Worm (Caenorhabditis elegans) whole organism, L4 larva: Measurements from ENCODE around the gene F59B10.4.
A peak's percentile ranks its signal among the peaks of the same experiment; 100 is the strongest.

Experiments
- D1046.2 ChIP-seq: fragments of 200-800 bp; sonication (Bioruptor generic); IDR thresholded peaks from 2 replicates; pipeline ENCODE4 v1.3.6; 2022; ENCODE audit warnings: missing genetic modification characterization, missing compliant biosample characterization
- R02D3.7 ChIP-seq: fragments of 150-350 bp; sonication (generic microtip); optimal IDR thresholded peaks from 3 replicates; lab custom pipeline; 2014; ENCODE audit warnings: missing biosample characterization, missing genetic modification characterization
- T20F7.1 ChIP-seq: fragments of 200-800 bp; sonication (Bioruptor generic); optimal IDR thresholded peaks from 2 replicates; lab custom pipeline; 2018; ENCODE audit warnings: mild to moderate bottlenecking, missing genetic modification characterization, missing compliant biosample characterization
- T26A8.4 ChIP-seq: fragments of 200-800 bp; sonication (Bioruptor generic); IDR thresholded peaks from 2 replicates; pipeline ENCODE4 v1.3.6; 2022; ENCODE audit warnings: missing genetic modification characterization, missing compliant biosample characterization
- Y48G9A.11 ChIP-seq: fragments of 200-800 bp; sonication (Bioruptor generic); IDR thresholded peaks from 2 replicates; pipeline ENCODE4 v1.3.6; 2022; ENCODE audit warnings: missing genetic modification reagents, missing genetic modification characterization, missing compliant biosample characterization
- Y5F2A.4 ChIP-seq: fragments of 200-800 bp; sonication (Bioruptor generic); optimal IDR thresholded peaks from 2 replicates; lab custom pipeline; 2018; ENCODE audit warnings: mild to moderate bottlenecking, missing genetic modification characterization, missing compliant biosample characterization
- aha-1 ChIP-seq: fragments of 150-350 bp; peaks from one replicate; lab custom pipeline; 2014; ENCODE audit warnings: missing biosample characterization, missing genetic modification characterization
- ama-1 ChIP-seq: fragments of 150-350 bp; optimal IDR thresholded peaks from 2 replicates; lab custom pipeline; 2014; ENCODE audit warnings: inconsistent platforms, mixed read lengths
- ceh-20 ChIP-seq: fragments of 200-800 bp; sonication (Bioruptor generic); IDR thresholded peaks from 2 replicates; pipeline ENCODE4 v1.3.6; 2022; ENCODE audit warnings: missing genetic modification reagents, missing genetic modification characterization, missing compliant biosample characterization
- ceh-44 ChIP-seq: fragments of 200-800 bp; sonication (Bioruptor generic); IDR thresholded peaks from 2 replicates; pipeline ENCODE4 v1.3.6; 2022; ENCODE audit warnings: missing genetic modification reagents, missing genetic modification characterization, missing compliant biosample characterization
- daf-12 ChIP-seq: fragments of 150-350 bp; optimal IDR thresholded peaks from 2 replicates; lab custom pipeline; 2014; ENCODE audit warnings: missing biosample characterization, missing genetic modification reagents, missing genetic modification characterization
- dmd-6 ChIP-seq: fragments of 200-800 bp; sonication (Bioruptor generic); IDR thresholded peaks from 2 replicates; pipeline ENCODE4 v1.3.6; 2022; ENCODE audit warnings: missing genetic modification reagents, missing genetic modification characterization, missing compliant biosample characterization
- duxl-1 ChIP-seq: sonication (generic microtip); optimal IDR thresholded peaks from 2 replicates; lab custom pipeline; 2016; ENCODE audit warnings: mild to moderate bottlenecking, missing genetic modification characterization, moderate library complexity, missing compliant biosample characterization; ENCODE audit not compliant: poor library complexity
- egl-43 ChIP-seq: fragments of 200-800 bp; sonication (Bioruptor generic); IDR thresholded peaks from 2 replicates; pipeline ENCODE4 v1.3.6; 2022; ENCODE audit warnings: missing genetic modification reagents, missing genetic modification characterization, missing compliant biosample characterization
- hif-1 ChIP-seq, 2 experiments: sonication (generic microtip); optimal IDR thresholded peaks; 2 replicates each; lab custom pipeline; 2016 to 2017; ENCODE audit warnings: missing compliant biosample characterization in 2 of 2, missing genetic modification characterization in 2 of 2, missing genetic modification reagents in 2 of 2, missing genotype in 2 of 2, mild to moderate bottlenecking in 1 of 2
- hlh-11 ChIP-seq: fragments of 200-800 bp; sonication (Bioruptor generic); optimal IDR thresholded peaks from 2 replicates; lab custom pipeline; 2018; ENCODE audit warnings: mild to moderate bottlenecking, missing genetic modification characterization, missing compliant biosample characterization
- lin-29 ChIP-seq: fragments of 200-800 bp; sonication (Bioruptor generic); IDR thresholded peaks from 2 replicates; pipeline ENCODE4 v1.3.6; 2022; ENCODE audit warnings: missing genetic modification reagents, missing genetic modification characterization, missing compliant biosample characterization
- lin-38 ChIP-seq: fragments of 200-800 bp; sonication (Bioruptor generic); IDR thresholded peaks from 2 replicates; pipeline ENCODE4 v1.3.6; 2022; ENCODE audit warnings: missing genetic modification reagents, missing genetic modification characterization, missing compliant biosample characterization
- lsy-2 ChIP-seq, 2 experiments: fragments of 150-350 bp in 1 of 2; sonication (generic microtip) in 1 of 2; optimal IDR thresholded peaks; 2 replicates each; lab custom pipeline; 2014 to 2017; ENCODE audit warnings: missing biosample characterization in 2 of 2, missing genetic modification characterization in 2 of 2
- madf-9 ChIP-seq: fragments of 200-800 bp; sonication (Bioruptor generic); conservative IDR thresholded peaks from 2 replicates; pipeline ENCODE4 v1.3.6; 2022; ENCODE audit warnings: missing genetic modification reagents, missing genetic modification characterization, missing compliant biosample characterization
- nhr-25 ChIP-seq: sonication (generic microtip); optimal IDR thresholded peaks from 2 replicates; lab custom pipeline; 2017; ENCODE audit warnings: missing genetic modification characterization, mild to moderate bottlenecking, missing compliant biosample characterization, antibody characterized with exemption, moderate library complexity, borderline replicate concordance; ENCODE audit not compliant: insufficient read depth
- nhr-28 ChIP-seq: fragments of 150-350 bp; optimal IDR thresholded peaks from 2 replicates; lab custom pipeline; 2014; ENCODE audit warnings: missing biosample characterization, missing genetic modification characterization
- php-3 ChIP-seq: fragments of 200-800 bp; sonication (Bioruptor generic); IDR thresholded peaks from 2 replicates; pipeline ENCODE4 v1.3.6; 2022; ENCODE audit warnings: missing genetic modification reagents, missing genetic modification characterization, missing compliant biosample characterization
- skn-1 ChIP-seq: fragments of 150-350 bp; optimal IDR thresholded peaks from 2 replicates; lab custom pipeline; 2014; ENCODE audit warnings: missing biosample characterization, missing genetic modification characterization
- snpc-1.2 ChIP-seq: fragments of 200-800 bp; sonication (Bioruptor generic); IDR thresholded peaks from 2 replicates; pipeline ENCODE4 v1.3.6; 2022; ENCODE audit warnings: missing genetic modification reagents, missing genetic modification characterization, missing compliant biosample characterization
- tag-97 ChIP-seq: fragments of 200-800 bp; sonication (Bioruptor generic); IDR thresholded peaks from 2 replicates; pipeline ENCODE4 v1.3.6; 2022; ENCODE audit warnings: missing genetic modification characterization, missing compliant biosample characterization
- unc-62 ChIP-seq, 3 experiments: fragments of 150-350 bp in 1 of 3; sonication (generic microtip); optimal IDR thresholded peaks in 2 of 3; peaks in 1 of 3; 1 replicate in 1 of 3; 2 replicates in 2 of 3; lab custom pipeline; 2014 to 2017; ENCODE audit warnings: missing biosample characterization in 3 of 3, missing genetic modification characterization in 3 of 3, missing genetic modification reagents in 3 of 3, missing genotype in 1 of 3
- zfp-3 ChIP-seq: fragments of 200-800 bp; sonication (Bioruptor generic); conservative IDR thresholded peaks from 2 replicates; pipeline ENCODE4 v1.3.6; 2022; ENCODE audit warnings: missing genetic modification reagents, missing genetic modification characterization, missing compliant biosample characterization
- zip-2 ChIP-seq: fragments of 150-350 bp; optimal IDR thresholded peaks from 2 replicates; lab custom pipeline; 2014; ENCODE audit warnings: missing biosample characterization, missing genetic modification characterization
- ztf-11 ChIP-seq: fragments of 150-350 bp; optimal IDR thresholded peaks from 2 replicates; lab custom pipeline; 2014; ENCODE audit warnings: missing biosample characterization, missing genetic modification characterization

F59B10.4 gene

DNA sequence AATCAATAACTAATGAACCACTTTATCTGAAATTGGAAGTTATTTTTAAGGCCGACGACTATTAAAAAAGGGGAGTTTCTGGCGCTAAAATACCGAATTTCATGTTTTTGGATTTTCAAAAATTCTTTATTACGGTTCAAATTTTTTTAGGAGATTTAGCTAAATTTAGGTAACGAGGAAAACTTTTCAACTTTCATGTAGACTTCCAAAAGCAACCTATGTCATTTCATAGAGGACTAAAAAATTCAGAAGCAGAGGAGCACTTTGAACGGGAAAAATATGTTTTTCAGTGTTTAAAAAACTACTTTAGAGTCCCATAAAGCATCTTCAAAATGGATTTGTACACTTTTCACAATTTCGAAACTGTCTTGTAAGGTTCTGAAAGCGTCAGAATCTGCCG, 5.5 kb downstream of the F59B10.4 start:
- TF ChIP-seq madf-9 (GFP tag; lab: Robert Waterston, UW) (no peak), ama-1 (peak; percentile 35), snpc-1.2 (no peak), daf-12 (tag; lab: Kevin White, UChicago) (no peak), hif-1 (tag; optimal IDR thresholded peaks at IDR 0.05; lab: Kevin White, UChicago) (no peak), zfp-3 (GFP tag; lab: Robert Waterston, UW) (no peak), hlh-11 (tag; lab: Kevin White, UChicago) (no peak), Y48G9A.11 (GFP tag; lab: Robert Waterston, UW) (no peak), php-3 (GFP tag; lab: Robert Waterston, UW) (no peak), lin-29 (GFP tag; lab: Robert Waterston, UW) (no peak), D1046.2 (GFP tag; lab: Robert Waterston, UW) (no peak), tag-97 (GFP tag; lab: Robert Waterston, UW) (no peak), unc-62 (GFP tag; optimal IDR thresholded peaks at IDR 0.05 in 1 of 2; lab: Kevin White, UChicago) (peak in 1 of 2 experiments; percentile 94), unc-62 (tag; optimal IDR thresholded peaks at IDR 0.05; lab: Kevin White, UChicago) (no peak), T20F7.1 (no peak), zip-2 (tag; lab: Kevin White, UChicago) (no peak), Y5F2A.4 (GFP tag; lab: Kevin White, UChicago) (no peak), skn-1 (no peak)

- TF ChIP-seq madf-9 (GFP tag; lab: Robert Waterston, UW) (0 out of 2 replicates have a peak, but pooled peaks have one; percentile 27), R02D3.7 (tag; lab: Kevin White, UChicago) (no peak)
These were observed 8.7 kb downstream of the F59B10.4 start, which contains the start of gene F59B10.3 for ce11 chrII:10510242-10510641. Gene F59B10.3, plus strand, starts transcription at chrII:10510542.

DNA sequence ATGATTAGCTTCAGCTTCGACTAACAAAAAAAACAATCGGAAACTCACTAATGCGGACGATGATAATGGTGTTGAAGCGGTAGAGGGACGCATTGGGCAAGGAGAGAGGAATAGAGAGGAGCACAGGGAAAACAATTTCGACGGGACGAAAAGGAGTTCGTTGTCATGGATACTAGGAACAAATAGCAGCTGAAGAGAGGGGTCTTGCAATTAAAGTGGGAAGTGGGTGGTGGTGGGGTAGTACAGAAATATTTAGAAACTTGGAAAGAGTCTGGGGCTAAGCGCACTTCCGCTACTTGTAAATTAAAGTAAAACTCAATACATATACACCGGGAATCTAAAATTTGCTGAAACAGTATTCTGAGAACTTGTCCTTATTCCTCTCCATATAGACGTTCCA, 9.2 kb downstream of the F59B10.4 start, which contains the start of gene F59B10.2:
Gene F59B10.2, minus strand, starts transcription at position 101 of the 400 bp plus-strand sequence.
- TF ChIP-seq ama-1 (no peak), dmd-6 (GFP tag; lab: Robert Waterston, UW) (no peak), ztf-11 (tag; lab: Kevin White, UChicago) (no peak), T26A8.4 (GFP tag; lab: Robert Waterston, UW) (no peak), egl-43 (GFP tag; lab: Robert Waterston, UW) (no peak)

DNA sequence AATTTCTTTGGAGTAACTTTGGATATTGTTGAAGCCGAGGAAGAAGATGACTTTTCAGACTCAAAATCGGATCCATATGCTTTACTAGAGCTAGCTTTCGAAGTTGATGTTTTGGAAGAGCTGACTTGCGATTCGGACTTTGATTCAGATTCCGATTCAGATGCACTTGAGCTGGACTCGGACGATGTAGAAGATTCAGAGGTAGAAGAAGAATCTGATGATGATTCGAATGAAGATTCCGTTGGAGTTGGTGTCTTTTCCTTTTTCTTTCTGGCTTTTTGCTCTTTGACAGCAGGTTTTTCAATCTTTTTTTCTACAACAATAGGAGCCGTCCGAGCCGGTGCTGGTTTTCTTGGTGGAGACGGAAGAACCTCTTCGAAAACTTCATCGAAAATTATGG, 11.0 kb downstream of the F59B10.4 start:
- peak; percentile 5 for TF ChIP-seq aha-1 (tag; lab: Kevin White, UChicago)
- TF ChIP-seq duxl-1 (tag; lab: Kevin White, UChicago), result no peak
- TF ChIP-seq ceh-20 (GFP tag; lab: Robert Waterston, UW), result no peak
- TF ChIP-seq lin-38 (GFP tag; lab: Robert Waterston, UW), result no peak
- TF ChIP-seq unc-62 (GFP tag; optimal IDR thresholded peaks at IDR 0.05 in 1 of 2; lab: Kevin White, UChicago), result peak in 1 of 2 experiments; percentile 90
- TF ChIP-seq unc-62 (tag; optimal IDR thresholded peaks at IDR 0.05; lab: Kevin White, UChicago), result no peak
- no peak for TF ChIP-seq ceh-44 (GFP tag; lab: Robert Waterston, UW)
- TF ChIP-seq lsy-2 (tag; optimal IDR thresholded peaks at IDR 0.05; lab: Kevin White, UChicago), result no peak
- TF ChIP-seq, all 104 proteins: peak for 2

- TF ChIP-seq nhr-25 (tag; lab: Kevin White, UChicago) (peak; percentile 71), unc-62 (GFP tag; optimal IDR thresholded peaks at IDR 0.05 in 1 of 2; lab: Kevin White, UChicago) (peak in 1 of 2 experiments; percentile 81), unc-62 (tag; optimal IDR thresholded peaks at IDR 0.05; lab: Kevin White, UChicago) (no peak), nhr-28 (peak; percentile 13), hif-1 (tag; optimal IDR thresholded peaks at IDR 0.05; lab: Kevin White, UChicago) (no peak)
These were observed 13.0 kb downstream of the F59B10.4 start for ce11 chrII:10505949-10506348.
